Fruit fly (Drosophila melanogaster): Measurements from ENCODE around the gene CG31688.

CG31688 gene

DNA sequence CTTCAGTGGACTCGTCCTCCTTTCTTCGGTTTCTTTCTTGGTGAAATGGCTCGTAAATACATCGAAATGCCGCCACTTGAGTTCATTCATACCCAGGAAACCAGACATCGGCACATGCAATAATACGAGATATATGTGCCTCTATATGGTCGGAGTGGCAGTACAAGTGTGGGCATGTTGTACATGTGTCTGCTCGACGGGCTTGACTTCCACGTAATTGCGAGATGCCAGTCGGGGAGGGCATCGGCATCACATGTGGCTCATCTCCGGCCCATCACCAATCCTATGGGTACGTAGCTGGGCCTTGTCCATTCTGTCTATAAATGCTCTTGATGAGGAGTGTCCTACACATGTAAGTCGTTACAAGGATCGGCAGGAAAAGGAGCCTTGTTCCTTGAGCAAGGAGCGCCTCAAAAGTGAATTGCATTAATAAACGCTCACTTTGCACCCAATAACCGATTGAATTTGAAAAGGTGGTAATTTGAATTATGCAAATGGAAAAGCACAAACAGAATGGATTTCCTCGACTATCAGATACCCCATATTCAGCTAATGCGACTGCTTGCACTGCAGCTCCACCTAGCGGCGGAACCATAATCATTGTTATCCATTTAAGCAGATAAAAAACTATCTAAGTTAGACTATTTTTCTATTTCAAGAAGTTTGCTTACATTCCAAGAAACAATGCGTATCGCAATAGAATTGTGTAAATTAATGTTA is 55.3 kb downstream of the CG31688 start (continued):
- TF ChIP-seq CG14860 (GFP tag; IDR thresholded peaks at IDR 0.05; ENCODE audit: partially characterized antibody) (peak; percentile 49; the same call in 1 of the 3 replicates), Opbp (GFP tag; IDR thresholded peaks at IDR 0.05; ENCODE audit: partially characterized antibody) (peak; percentile 9; the same call in 2 of the 3 replicates), CG7963 (GFP tag; IDR thresholded peaks at IDR 0.05; ENCODE audit: partially characterized antibody) (peak; percentile 35; the same call in 1 of the 3 replicates), CG6791 (GFP tag; IDR thresholded peaks at IDR 0.05; ENCODE audit: partially characterized antibody) (peak; percentile 58; the same call in 2 of the 3 replicates)

DNA sequence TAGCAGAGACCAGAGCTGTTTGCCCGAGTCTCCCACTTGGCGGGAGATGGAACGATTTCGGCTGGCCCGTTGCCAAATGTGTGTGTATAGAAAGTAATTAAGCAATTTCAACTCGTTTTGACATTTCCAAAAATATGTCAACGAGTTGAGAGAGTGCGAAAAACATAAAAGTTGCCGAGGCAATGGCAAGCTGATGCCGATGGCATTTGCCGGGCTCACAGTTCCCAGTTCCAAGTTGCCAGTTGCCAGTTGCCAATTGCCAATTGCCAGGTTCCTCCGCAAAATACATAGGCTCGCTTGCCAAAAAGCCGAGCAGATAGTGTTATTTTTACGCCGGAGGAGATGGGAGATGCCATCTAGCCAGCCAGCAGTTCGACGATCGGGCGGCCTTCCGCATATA is 57.6 kb downstream of the CG31688 start:
- TF ChIP-seq CG34422 (GFP tag; IDR thresholded peaks at IDR 0.05) = no peak
- no peak for TF ChIP-seq CG31365 (tag; optimal IDR thresholded peaks at IDR 0.05)
- TF ChIP-seq CG12769 (tag; optimal IDR thresholded peaks at IDR 0.05) = peak; percentile 93
- 0 out of 2 replicates have a peak, but pooled peaks have one; percentile 15 for TF ChIP-seq rib (GFP tag; IDR thresholded peaks at IDR 0.05)
- no peak for TF ChIP-seq B-H2 (GFP tag; optimal IDR thresholded peaks at IDR 0.05)
- no peak for TF ChIP-seq MBD-R2 (GFP tag; IDR thresholded peaks at IDR 0.05)
- TF ChIP-seq CG12155 (GFP tag; optimal IDR thresholded peaks at IDR 0.05) = no peak
- TF ChIP-seq so (GFP tag; IDR thresholded peaks at IDR 0.05) = 0 out of 3 replicates have a peak, but pooled peaks have one; percentile 17
- TF ChIP-seq ssp (GFP tag; IDR thresholded peaks at IDR 0.05) = no peak
- TF ChIP-seq Med (GFP tag) = peak; percentile 28
- TF ChIP-seq lab (GFP tag; optimal IDR thresholded peaks at IDR 0.05) = no peak
- TF ChIP-seq Elba2 (GFP tag; optimal IDR thresholded peaks at IDR 0.05) = no peak
- peak; percentile 2 for TF ChIP-seq NfI (GFP tag; optimal IDR thresholded peaks at IDR 0.05)
- TF ChIP-seq CG13123 (GFP tag; optimal IDR thresholded peaks at IDR 0.05) = no peak
- TF ChIP-seq CG17328 (GFP tag; IDR thresholded peaks at IDR 0.05) = no peak
- peak; percentile 38 for TF ChIP-seq CG10543 (GFP tag; optimal IDR thresholded peaks at IDR 0.05)

- TF ChIP-seq CG30403 (GFP tag; optimal IDR thresholded peaks at IDR 0.05) (no peak), CG7271 (tag; optimal IDR thresholded peaks at IDR 0.05) (no peak), CG6765 (GFP tag; optimal IDR thresholded peaks at IDR 0.05) (no peak), CrebB (tag; optimal IDR thresholded peaks at IDR 0.05) (no peak), CG3726 (GFP tag; IDR thresholded peaks at IDR 0.05) (no peak), CG2120 (GFP tag; optimal IDR thresholded peaks at IDR 0.05) (no peak), Mrtf (GFP tag; IDR thresholded peaks at IDR 0.05) (no peak), tll (GFP tag; optimal IDR thresholded peaks at IDR 0.05) (peak in 1 of 2 experiments; percentile 42), dm (GFP tag; optimal IDR thresholded peaks at IDR 0.05) (peak; percentile 31), NfI (GFP tag; optimal IDR thresholded peaks at IDR 0.05) (no peak), al (GFP tag; IDR thresholded peaks at IDR 0.05) (no peak), ftz-f1 (GFP tag; optimal IDR thresholded peaks at IDR 0.05) (no peak), MESR4 (GFP tag; optimal IDR thresholded peaks at IDR 0.05) (no peak), dmrt11E (tag; optimal IDR thresholded peaks at IDR 0.05) (no peak), CG18599 (GFP tag; optimal IDR thresholded peaks at IDR 0.05) (no peak), CG6813 (GFP tag; optimal IDR thresholded peaks at IDR 0.05) (no peak), CG11723 (GFP tag; optimal IDR thresholded peaks at IDR 0.05) (no peak), CG4404 (GFP tag; IDR thresholded peaks at IDR 0.05) (no peak), chm (GFP tag; IDR thresholded peaks at IDR 0.05) (peak; percentile 11; the same call in 1 of the 2 replicates), CG42726 (GFP tag; IDR thresholded peaks at IDR 0.05; ENCODE audit: partially characterized antibody) (no peak), repo (GFP tag; optimal IDR thresholded peaks at IDR 0.05) (no peak), Elba2 (GFP tag; optimal IDR thresholded peaks at IDR 0.05) (no peak), YL-1 (GFP tag; optimal IDR thresholded peaks at IDR 0.05) (no peak), CG17912 (GFP tag; optimal IDR thresholded peaks at IDR 0.05) (no peak), twi (tag; optimal IDR thresholded peaks at IDR 0.05) (peak; percentile 100), PHDP (tag; optimal IDR thresholded peaks at IDR 0.05) (no peak), gcm (GFP tag; optimal IDR thresholded peaks at IDR 0.05) (no peak)
Measured at dm6 chr2L:20486050-20486751, 60.2 kb downstream of the CG31688 start.
